Fruit fly (Drosophila melanogaster): Measurements from ENCODE around the gene Mcr.

DNA sequence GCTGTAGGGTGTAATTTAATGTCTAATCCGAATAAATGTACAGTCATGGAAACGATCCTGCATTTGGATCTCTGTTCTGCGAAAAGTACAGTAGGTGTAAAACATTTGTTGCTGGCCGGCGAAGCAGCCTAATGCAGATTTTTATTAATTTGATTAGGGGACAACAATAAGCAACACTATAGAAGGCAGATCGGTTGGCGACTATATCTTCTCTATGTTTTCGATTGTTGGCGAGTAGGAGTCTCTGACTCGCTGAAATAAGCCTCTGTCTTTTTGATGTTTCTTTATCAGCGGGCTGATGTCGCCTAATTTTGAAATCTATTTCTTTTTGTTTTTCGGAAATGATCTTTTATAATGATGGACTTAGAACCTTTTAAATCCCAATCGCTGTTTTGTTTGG lies 52.7 kb downstream of the Mcr start:
- no peak for TF ChIP-seq Mnt (GFP tag; optimal IDR thresholded peaks at IDR 0.05)
- no peak for TF ChIP-seq Hr96 (GFP tag; optimal IDR thresholded peaks at IDR 0.05)
- no peak for TF ChIP-seq CG7101 (tag; optimal IDR thresholded peaks at IDR 0.05)
- no peak for TF ChIP-seq cic (GFP tag; optimal IDR thresholded peaks at IDR 0.05)
- TF ChIP-seq CG11617 (GFP tag; optimal IDR thresholded peaks at IDR 0.05), result no peak
- TF ChIP-seq kay (GFP tag; ENCODE audit: borderline replicate concordance), result no peak
- no peak for TF ChIP-seq bab1 (GFP tag; optimal IDR thresholded peaks at IDR 0.05)
- no peak for TF ChIP-seq CG1620 (GFP tag; optimal IDR thresholded peaks at IDR 0.05)
- TF ChIP-seq toe (GFP tag; optimal IDR thresholded peaks at IDR 0.05), result no peak
- no peak for TF ChIP-seq Clk (GFP tag; optimal IDR thresholded peaks at IDR 0.05)
